Fruit fly (Drosophila melanogaster): ENCODE results near the gene Fbxl4.

Gene Fbxl4

dm6 chrX:14233843-14234337 is 3.8 kb downstream of the Fbxl4 start, which contains the start of gene CG42271 (continued):
- no peak for TF ChIP-seq acj6 (GFP tag; optimal IDR thresholded peaks at IDR 0.05)
- no peak for TF ChIP-seq Hr39 (GFP tag; optimal IDR thresholded peaks at IDR 0.05)
- TF ChIP-seq CG3032 (tag; optimal IDR thresholded peaks at IDR 0.05), result peak; percentile 15
- no peak for TF ChIP-seq CG1621 (tag; optimal IDR thresholded peaks at IDR 0.05)
- 0 out of 3 replicates have a peak, but pooled peaks have one; percentile 26 for TF ChIP-seq eg (GFP tag; IDR thresholded peaks at IDR 0.05)
- TF ChIP-seq Smox (GFP tag; optimal IDR thresholded peaks at IDR 0.05), result no peak
- no peak for TF ChIP-seq CG32006 (GFP tag; optimal IDR thresholded peaks at IDR 0.05)
- TF ChIP-seq lz (GFP tag; optimal IDR thresholded peaks at IDR 0.05), result peak; percentile 28
- TF ChIP-seq CG6163 (GFP tag; IDR thresholded peaks at IDR 0.05), result no peak
- TF ChIP-seq Sox15 (GFP tag; optimal IDR thresholded peaks at IDR 0.05), result no peak
- TF ChIP-seq CG10631 (GFP tag; optimal IDR thresholded peaks at IDR 0.05), result no peak
- TF ChIP-seq CG31627 (GFP tag; optimal IDR thresholded peaks at IDR 0.05), result no peak
- TF ChIP-seq pdm3 (GFP tag; optimal IDR thresholded peaks at IDR 0.05), result no peak
- TF ChIP-seq CG34406 (GFP tag; optimal IDR thresholded peaks at IDR 0.05), result peak; percentile 26
- no peak for TF ChIP-seq CG3919 (GFP tag; optimal IDR thresholded peaks at IDR 0.05)
- no peak for TF ChIP-seq Ets21C (GFP tag; optimal IDR thresholded peaks at IDR 0.05)
- TF ChIP-seq Eip93F (GFP tag; optimal IDR thresholded peaks at IDR 0.05), result no peak
- no peak for TF ChIP-seq CG11762 (GFP tag; optimal IDR thresholded peaks at IDR 0.05; ENCODE audit: insufficient read depth)
- TF ChIP-seq Ets96B (tag; optimal IDR thresholded peaks at IDR 0.05), result no peak
- no peak for TF ChIP-seq CG6808 (GFP tag; optimal IDR thresholded peaks at IDR 0.05)
- no peak for TF ChIP-seq Gug (GFP tag; IDR thresholded peaks at IDR 0.05)
- no peak for TF ChIP-seq Sox102F (GFP tag; optimal IDR thresholded peaks at IDR 0.05)
- TF ChIP-seq Eip78C (GFP tag), result no peak
- no peak for TF ChIP-seq CG11294 (GFP tag; IDR thresholded peaks at IDR 0.05)
- no peak for TF ChIP-seq Hr38 (GFP tag; optimal IDR thresholded peaks at IDR 0.05)
- no peak for TF ChIP-seq CG16779 (tag; optimal IDR thresholded peaks at IDR 0.05)

dm6 chrX:14227043-14227442 is 10.7 kb downstream of the Fbxl4 start:
- TF ChIP-seq salr (GFP tag; optimal IDR thresholded peaks at IDR 0.05) (no peak), Eip78C (GFP tag) (no peak), Met (GFP tag; optimal IDR thresholded peaks at IDR 0.05) (no peak), CG32006 (GFP tag; optimal IDR thresholded peaks at IDR 0.05) (no peak), svp (GFP tag) (peak; percentile 94), Eip75B (GFP tag; optimal IDR thresholded peaks at IDR 0.05) (no peak), CG11294 (GFP tag; IDR thresholded peaks at IDR 0.05) (no peak)

dm6 chrX:14226093-14226492 is 11.6 kb downstream of the Fbxl4 start, which contains the start of gene mRpL38:
Gene mRpL38, plus strand, starts transcription at chrX:14226289.
- peak; percentile 26 for TF ChIP-seq svp (GFP tag)
- no peak for TF ChIP-seq CG34406 (GFP tag; optimal IDR thresholded peaks at IDR 0.05)
- no peak for TF ChIP-seq dsx (GFP tag; optimal IDR thresholded peaks at IDR 0.05; ENCODE audit: poor library complexity, severe bottlenecking)
- TF ChIP-seq CG8632 (GFP tag; optimal IDR thresholded peaks at IDR 0.05), result no peak

dm6 chrX:14225665-14226064 is 12.1 kb downstream of the Fbxl4 start, which contains the start of gene CG11674:
Gene CG11674, minus strand, starts transcription at chrX:14225879.
- no peak for TF ChIP-seq Ets21C (GFP tag; optimal IDR thresholded peaks at IDR 0.05)
- no peak for TF ChIP-seq Ets96B (tag; optimal IDR thresholded peaks at IDR 0.05)
- no peak for TF ChIP-seq CG11762 (GFP tag; optimal IDR thresholded peaks at IDR 0.05; ENCODE audit: insufficient read depth)
- TF ChIP-seq esn (GFP tag; optimal IDR thresholded peaks at IDR 0.05), result no peak
- no peak for TF ChIP-seq salr (GFP tag; optimal IDR thresholded peaks at IDR 0.05)
- TF ChIP-seq Blimp-1 (GFP tag; optimal IDR thresholded peaks at IDR 0.05), result no peak
- no peak for TF ChIP-seq Eip78C (GFP tag)
- no peak for TF ChIP-seq CG3032 (tag; optimal IDR thresholded peaks at IDR 0.05)
- TF ChIP-seq Lpt (GFP tag; optimal IDR thresholded peaks at IDR 0.05), result no peak
- no peak for TF ChIP-seq dac (GFP tag; optimal IDR thresholded peaks at IDR 0.05)
- no peak for TF ChIP-seq fd85E (GFP tag; optimal IDR thresholded peaks at IDR 0.05)
- TF ChIP-seq CG6808 (GFP tag; optimal IDR thresholded peaks at IDR 0.05), result no peak
- no peak for TF ChIP-seq Sox102F (GFP tag; optimal IDR thresholded peaks at IDR 0.05)
- no peak for TF ChIP-seq eg (GFP tag; IDR thresholded peaks at IDR 0.05)
- no peak for TF ChIP-seq CG10631 (GFP tag; optimal IDR thresholded peaks at IDR 0.05)
- TF ChIP-seq Hr38 (GFP tag; optimal IDR thresholded peaks at IDR 0.05), result no peak
- TF ChIP-seq CG9139 (GFP tag; optimal IDR thresholded peaks at IDR 0.05), result no peak
- no peak for TF ChIP-seq CG4318 (GFP tag; optimal IDR thresholded peaks at IDR 0.05)

Data from whole organism, prepupa.